Fruit fly (Drosophila melanogaster): ENCODE measurements around the gene NijA.
A peak's percentile ranks its signal among the peaks of the same experiment; 100 is the strongest.

NijA gene

dm6 chr3L:10698182-10698581 lies 1.5 kb upstream of the NijA start (continued):
- TF ChIP-seq Sry-δ (GFP tag; optimal IDR thresholded peaks at IDR 0.05) (no peak), CG33557 (GFP tag; optimal IDR thresholded peaks at IDR 0.05) (no peak), knrl (GFP tag; IDR thresholded peaks at IDR 0.05; ENCODE audit: partially characterized antibody) (0 out of 3 replicates have a peak, but pooled peaks have one; percentile 36), Doc2 (GFP tag; IDR thresholded peaks at IDR 0.05) (no peak), sens (GFP tag) (no peak), C15 (GFP tag; IDR thresholded peaks at IDR 0.05) (no peak), Atf3 (GFP tag; optimal IDR thresholded peaks at IDR 0.05) (no peak), ems (GFP tag; optimal IDR thresholded peaks at IDR 0.05) (no peak), odd (GFP tag; optimal IDR thresholded peaks at IDR 0.05) (no peak), Hand (GFP tag; optimal IDR thresholded peaks at IDR 0.05) (no peak), E2f1 (GFP tag; IDR thresholded peaks at IDR 0.05) (no peak), Nf-YB (GFP tag; optimal IDR thresholded peaks at IDR 0.05) (no peak), dati (GFP tag; IDR thresholded peaks at IDR 0.05) (no peak), gsb-n (tag; optimal IDR thresholded peaks at IDR 0.05) (no peak), YL-1 (GFP tag; optimal IDR thresholded peaks at IDR 0.05) (no peak), Sox102F (GFP tag; optimal IDR thresholded peaks at IDR 0.05) (no peak), z (GFP tag; IDR thresholded peaks at IDR 0.05) (no peak), stc (GFP tag; IDR thresholded peaks at IDR 0.05) (no peak), TFAM (GFP tag; optimal IDR thresholded peaks at IDR 0.05) (no peak), CG31441 (GFP tag; IDR thresholded peaks at IDR 0.05) (0 out of 2 replicates have a peak, but pooled peaks have one; percentile 13), CG9437 (GFP tag; optimal IDR thresholded peaks at IDR 0.05) (no peak), fd96Cb (tag; optimal IDR thresholded peaks at IDR 0.05) (no peak), Xbp1 (GFP tag; optimal IDR thresholded peaks at IDR 0.05) (peak; percentile 3), Poxn (GFP tag; IDR thresholded peaks at IDR 0.05) (no peak), Jarid2 (GFP tag; optimal IDR thresholded peaks at IDR 0.05) (no peak), CG11093 (GFP tag; IDR thresholded peaks at IDR 0.05) (no peak), Dek (tag; optimal IDR thresholded peaks at IDR 0.05) (peak; percentile 10), crol (GFP tag; IDR thresholded peaks at IDR 0.05) (no peak), Hsf (GFP tag; optimal IDR thresholded peaks at IDR 0.05) (no peak), CG17829 (tag; optimal IDR thresholded peaks at IDR 0.05) (no peak), CG31365 (tag; optimal IDR thresholded peaks at IDR 0.05) (no peak), corto (GFP tag; optimal IDR thresholded peaks at IDR 0.05) (no peak), gt (GFP tag; IDR thresholded peaks at IDR 0.05) (no peak), CG8924 (tag; optimal IDR thresholded peaks at IDR 0.05) (no peak), eve (GFP tag; optimal IDR thresholded peaks at IDR 0.05) (no peak), CG15514 (GFP tag; optimal IDR thresholded peaks at IDR 0.05) (peak; percentile 74), CG17186 (GFP tag; optimal IDR thresholded peaks at IDR 0.05) (peak; percentile 8), CG16815 (GFP tag; optimal IDR thresholded peaks at IDR 0.05) (no peak), B-H1 (GFP tag; IDR thresholded peaks at IDR 0.05) (no peak), Max (GFP tag; optimal IDR thresholded peaks at IDR 0.05) (no peak), salm (tag; optimal IDR thresholded peaks at IDR 0.05) (no peak), CG12942 (GFP tag; optimal IDR thresholded peaks at IDR 0.05) (no peak), CG4730 (GFP tag; IDR thresholded peaks at IDR 0.05) (no peak), Oaz (GFP tag; IDR thresholded peaks at IDR 0.05) (no peak), CG13123 (GFP tag; optimal IDR thresholded peaks at IDR 0.05) (no peak), CG11696 (GFP tag; IDR thresholded peaks at IDR 0.05) (no peak), Meics (GFP tag; optimal IDR thresholded peaks at IDR 0.05) (no peak), CG2199 (GFP tag; IDR thresholded peaks at IDR 0.05) (no peak), CG14710 (tag; optimal IDR thresholded peaks at IDR 0.05) (peak; percentile 83), tio (GFP tag; optimal IDR thresholded peaks at IDR 0.05) (no peak), CG13624 (GFP tag; optimal IDR thresholded peaks at IDR 0.05) (no peak), Side (GFP tag; optimal IDR thresholded peaks at IDR 0.05) (no peak), Hr39 (optimal IDR thresholded peaks at IDR 0.05) (no peak)
